Fruit fly (Drosophila melanogaster) whole organism, embryonic: Measurements from ENCODE around the gene Neurochondrin.

ENCODE experiments used
- Atf3 ChIP-seq: fragments of 200-800 bp; sonication (Bioruptor generic); optimal IDR thresholded peaks from 3 replicates; lab custom pipeline; 2016; ENCODE audit warnings: missing biosample characterization, missing genetic modification characterization
- CG10147 ChIP-seq: fragments of 200-800 bp; sonication (Bioruptor generic); optimal IDR thresholded peaks from 2 replicates; lab custom pipeline; 2019; ENCODE audit warnings: missing biosample characterization, mild to moderate bottlenecking, missing genetic modification characterization, moderate library complexity
- CG10267 ChIP-seq: fragments of 200-800 bp; sonication (Bioruptor generic); optimal IDR thresholded peaks from 2 replicates; lab custom pipeline; 2018; ENCODE audit warnings: missing biosample characterization, mild to moderate bottlenecking, missing genetic modification characterization, moderate library complexity
- CG10462 ChIP-seq: fragments of 200-800 bp; sonication (Bioruptor generic); optimal IDR thresholded peaks from 2 replicates; lab custom pipeline; 2016; ENCODE audit warnings: missing biosample characterization, missing genetic modification characterization
- CG13424 ChIP-seq: fragments of 200-800 bp; sonication (Bioruptor generic); optimal IDR thresholded peaks from 2 replicates; lab custom pipeline; 2019; ENCODE audit warnings: missing biosample characterization, mild to moderate bottlenecking, missing genetic modification characterization, moderate library complexity
- CG14965 ChIP-seq: fragments of 200-800 bp; sonication (Bioruptor generic); optimal IDR thresholded peaks from 2 replicates; lab custom pipeline; 2016; ENCODE audit warnings: missing biosample characterization, missing genetic modification characterization, borderline replicate concordance
- CG17912 ChIP-seq: fragments of 200-800 bp; sonication (Bioruptor generic); optimal IDR thresholded peaks from 2 replicates; lab custom pipeline; 2018; ENCODE audit warnings: missing biosample characterization, mild to moderate bottlenecking, missing genetic modification characterization
- CG1792 ChIP-seq: fragments of 200-800 bp; sonication (Bioruptor generic); optimal IDR thresholded peaks from 2 replicates; lab custom pipeline; 2016; ENCODE audit warnings: missing biosample characterization, missing genetic modification characterization
- CG30431 ChIP-seq: fragments of 200-800 bp; sonication (Bioruptor generic); optimal IDR thresholded peaks from 2 replicates; lab custom pipeline; 2017; ENCODE audit warnings: missing biosample characterization, missing genetic modification characterization
- CG3065 ChIP-seq: fragments of 200-800 bp; sonication (Bioruptor generic); optimal IDR thresholded peaks from 2 replicates; lab custom pipeline; 2016; ENCODE audit warnings: missing biosample characterization, missing genetic modification characterization
- CG34422 ChIP-seq: fragments of 200-800 bp; sonication (Bioruptor generic); IDR thresholded peaks from 3 replicates; pipeline ENCODE4 v1.3.6; 2022; ENCODE audit warnings: missing biosample characterization, missing genetic modification characterization
- CG6654 ChIP-seq: fragments of 200-800 bp; sonication (Bioruptor generic); optimal IDR thresholded peaks from 2 replicates; lab custom pipeline; 2017; ENCODE audit warnings: missing biosample characterization, mild to moderate bottlenecking, missing genetic modification characterization
- CG7556 ChIP-seq: fragments of 200-800 bp; sonication (Bioruptor generic); optimal IDR thresholded peaks from 2 replicates; lab custom pipeline; 2017; ENCODE audit warnings: missing biosample characterization, mild to moderate bottlenecking, missing genetic modification characterization
- CoRest ChIP-seq: fragments of 200-800 bp; sonication (Bioruptor generic); optimal IDR thresholded peaks from 3 replicates; lab custom pipeline; 2018; ENCODE audit warnings: missing biosample characterization, mild to moderate bottlenecking, missing genetic modification characterization, moderate library complexity
- CrebB ChIP-seq: fragments of 200-800 bp; sonication (Bioruptor generic); optimal IDR thresholded peaks from 3 replicates; lab custom pipeline; 2018; ENCODE audit warnings: missing biosample characterization, mild to moderate bottlenecking, missing genetic modification characterization
- Dfd ChIP-seq, 2 experiments: fragments of >200 bp; optimal IDR thresholded peaks; 2 replicates each; lab custom pipeline; 2017; ENCODE audit warnings: missing biosample characterization in 2 of 2, missing genetic modification characterization in 2 of 2
- Doc3 ChIP-seq: fragments of 200-800 bp; sonication (Bioruptor generic); IDR thresholded peaks from 3 replicates; pipeline ENCODE4 v1.3.6; 2022; ENCODE audit warnings: missing biosample characterization, missing genetic modification characterization; ENCODE audit not compliant: partially characterized antibody
- Ets97D ChIP-seq: fragments of 200-800 bp; sonication (Bioruptor generic); optimal IDR thresholded peaks from 3 replicates; lab custom pipeline; 2016; ENCODE audit warnings: missing biosample characterization, missing genetic modification characterization
- Hr3 ChIP-seq: fragments of 200-800 bp; sonication (Bioruptor generic); optimal IDR thresholded peaks from 3 replicates; lab custom pipeline; 2016; ENCODE audit warnings: missing biosample characterization, missing genetic modification characterization
- Max ChIP-seq: fragments of 200-800 bp; sonication (Bioruptor generic); optimal IDR thresholded peaks from 2 replicates; lab custom pipeline; 2016; ENCODE audit warnings: missing biosample characterization, mild to moderate bottlenecking, missing genetic modification characterization
- Nf-YC ChIP-seq: fragments of 200-800 bp; optimal IDR thresholded peaks from 3 replicates; lab custom pipeline; 2019; ENCODE audit warnings: missing biosample characterization, mild to moderate bottlenecking, missing genetic modification characterization, moderate library complexity
- Oaz ChIP-seq: fragments of 200-800 bp; sonication (Bioruptor generic); IDR thresholded peaks from 2 replicates; pipeline ENCODE4 v1.3.6; 2022; ENCODE audit warnings: missing biosample characterization, missing genetic modification characterization
- Pdp1 ChIP-seq, 2 experiments: fragments of 200-800 bp; sonication (Bioruptor generic); optimal IDR thresholded peaks; 3 replicates each; lab custom pipeline; 2016; ENCODE audit warnings: missing biosample characterization in 2 of 2, missing genetic modification characterization in 2 of 2, mild to moderate bottlenecking in 1 of 2, moderate library complexity in 1 of 2
- Ptx1 ChIP-seq: fragments of 200-800 bp; sonication (Bioruptor generic); IDR thresholded peaks from 2 replicates; pipeline ENCODE4 v1.3.6; 2022; ENCODE audit warnings: missing biosample characterization, missing genetic modification characterization
- Side ChIP-seq: fragments of 200-800 bp; sonication (Bioruptor generic); optimal IDR thresholded peaks from 2 replicates; lab custom pipeline; 2016; ENCODE audit warnings: missing biosample characterization, missing genetic modification characterization
- Sox102F ChIP-seq: fragments of 200-800 bp; sonication (Bioruptor generic); optimal IDR thresholded peaks from 2 replicates; lab custom pipeline; 2018; ENCODE audit warnings: missing biosample characterization, mild to moderate bottlenecking, missing genetic modification characterization, moderate library complexity
- Stat92E ChIP-seq, 3 experiments: fragments of >200 bp in 2 of 3; fragments of 200-800 bp in 1 of 3; sonication (Bioruptor generic) in 1 of 3; optimal IDR thresholded peaks; 2 replicates each; lab custom pipeline; 2017 to 2019; ENCODE audit warnings: missing biosample characterization in 3 of 3, missing genetic modification characterization in 3 of 3, mild to moderate bottlenecking in 1 of 3, moderate library complexity in 1 of 3
- ab ChIP-seq: fragments of 200-800 bp; sonication (Bioruptor generic); optimal IDR thresholded peaks from 2 replicates; lab custom pipeline; 2016; ENCODE audit warnings: missing biosample characterization, missing genetic modification characterization
- amos ChIP-seq: fragments of 200-800 bp; sonication (Bioruptor generic); IDR thresholded peaks from 2 replicates; pipeline ENCODE4 v1.3.6; 2022; ENCODE audit warnings: missing biosample characterization, missing genetic modification characterization; ENCODE audit not compliant: partially characterized antibody
- bbx ChIP-seq: fragments of 200-800 bp; sonication (Bioruptor generic); IDR thresholded peaks from 2 replicates; pipeline ENCODE4 v1.3.6; 2022; ENCODE audit warnings: missing biosample characterization, missing genetic modification characterization; ENCODE audit not compliant: partially characterized antibody
- bigmax ChIP-seq: fragments of 200-800 bp; sonication (Bioruptor generic); optimal IDR thresholded peaks from 2 replicates; lab custom pipeline; 2018; ENCODE audit warnings: missing biosample characterization, mild to moderate bottlenecking, missing genetic modification characterization
- cg ChIP-seq: fragments of 200-800 bp; sonication (Bioruptor generic); optimal IDR thresholded peaks from 3 replicates; lab custom pipeline; 2019; ENCODE audit warnings: missing biosample characterization, mild to moderate bottlenecking, missing genetic modification characterization, moderate library complexity
- dan ChIP-seq: fragments of 200-800 bp; sonication (Bioruptor generic); IDR thresholded peaks from 2 replicates; pipeline ENCODE4 v1.3.6; 2022; ENCODE audit warnings: missing biosample characterization, missing genetic modification characterization
- fd102C ChIP-seq: fragments of 200-800 bp; sonication (Bioruptor generic); optimal IDR thresholded peaks from 2 replicates; lab custom pipeline; 2018; ENCODE audit warnings: missing biosample characterization, mild to moderate bottlenecking, missing genetic modification characterization, moderate library complexity
- gce ChIP-seq: fragments of 200-800 bp; sonication (Bioruptor generic); IDR thresholded peaks from 3 replicates; pipeline ENCODE4 v1.3.6; 2022; ENCODE audit warnings: missing biosample characterization, missing genetic modification characterization
- gcm ChIP-seq: fragments of 200-800 bp; sonication (Bioruptor generic); optimal IDR thresholded peaks from 2 replicates; lab custom pipeline; 2019; ENCODE audit warnings: missing biosample characterization, mild to moderate bottlenecking, missing genetic modification characterization, moderate library complexity
- gfzf ChIP-seq: fragments of 200-800 bp; sonication (Bioruptor generic); optimal IDR thresholded peaks from 2 replicates; lab custom pipeline; 2016; ENCODE audit warnings: missing biosample characterization, mild to moderate bottlenecking, missing genetic modification characterization, moderate library complexity
- gsb ChIP-seq: fragments of 200-800 bp; sonication (Bioruptor generic); IDR thresholded peaks from 2 replicates; pipeline ENCODE4 v1.3.6; 2022; ENCODE audit warnings: missing biosample characterization, missing genetic modification characterization
- hbn ChIP-seq: fragments of 200-800 bp; sonication (Bioruptor generic); IDR thresholded peaks from 2 replicates; pipeline ENCODE4 v1.3.6; 2022; ENCODE audit warnings: missing biosample characterization, missing genetic modification characterization; ENCODE audit not compliant: partially characterized antibody
- knrl ChIP-seq: fragments of 200-800 bp; sonication (Bioruptor generic); IDR thresholded peaks from 3 replicates; pipeline ENCODE4 v1.3.6; 2022; ENCODE audit warnings: missing biosample characterization, missing genetic modification characterization; ENCODE audit not compliant: partially characterized antibody
- lbe ChIP-seq: fragments of 200-800 bp; sonication (Bioruptor generic); optimal IDR thresholded peaks from 2 replicates; lab custom pipeline; 2016; ENCODE audit warnings: missing biosample characterization, mild to moderate bottlenecking, missing genetic modification characterization
- pzg ChIP-seq: fragments of 200-800 bp; sonication (Bioruptor generic); optimal IDR thresholded peaks from 3 replicates; lab custom pipeline; 2018; ENCODE audit warnings: missing biosample characterization, mild to moderate bottlenecking, missing genetic modification characterization, moderate library complexity
- ro ChIP-seq: fragments of 200-800 bp; sonication (Bioruptor generic); IDR thresholded peaks from 2 replicates; pipeline ENCODE4 v1.3.6; 2022; ENCODE audit warnings: missing biosample characterization, missing genetic modification characterization
- shn ChIP-seq: fragments of 200-800 bp; sonication (Bioruptor generic); optimal IDR thresholded peaks from 3 replicates; lab custom pipeline; 2016; ENCODE audit warnings: missing biosample characterization, missing genetic modification characterization
- sima ChIP-seq: fragments of 200-800 bp; sonication (Bioruptor generic); optimal IDR thresholded peaks from 2 replicates; lab custom pipeline; 2016; ENCODE audit warnings: missing biosample characterization, missing genetic modification characterization
- ssp ChIP-seq: fragments of 200-800 bp; sonication (Bioruptor generic); IDR thresholded peaks from 2 replicates; pipeline ENCODE4 v1.3.6; 2022; ENCODE audit warnings: missing biosample characterization, missing genetic modification characterization
- tgo ChIP-seq: fragments of 200-800 bp; sonication (Bioruptor generic); IDR thresholded peaks from 3 replicates; pipeline ENCODE4 v1.3.6; 2022; ENCODE audit warnings: missing biosample characterization, missing genetic modification characterization
- trem ChIP-seq: fragments of 200-800 bp; optimal IDR thresholded peaks from 3 replicates; lab custom pipeline; 2019; ENCODE audit warnings: missing biosample characterization, mild to moderate bottlenecking, missing genetic modification characterization, moderate library complexity
- yki ChIP-seq: fragments of >200 bp; optimal IDR thresholded peaks from 3 replicates; lab custom pipeline; 2018

Gene Neurochondrin

dm6 chr3R:6423984-6424602 is 44.1 kb upstream of the Neurochondrin start (continued):
- TF ChIP-seq ssp (GFP tag; lab: Robert Waterston, UW) (peak; percentile 77), ro (GFP tag; lab: Robert Waterston, UW) (peak; percentile 73; the same call in 1 of the 2 replicates), Doc3 (no peak), Oaz (GFP tag; lab: Robert Waterston, UW) (peak; percentile 73), CG3065 (GFP tag; lab: Kevin White, UChicago) (peak; percentile 63), CG34422 (GFP tag; lab: Robert Waterston, UW) (peak; percentile 86), CoRest (peak; percentile 91), trem (tag; lab: Kevin White, UChicago) (peak; percentile 83), lbe (peak; percentile 97), amos (GFP tag; lab: Robert Waterston, UW) (no peak), Atf3 (GFP tag; lab: Kevin White, UChicago) (peak; percentile 86), Stat92E (GFP tag; optimal IDR thresholded peaks at IDR 0.05; lab: Kevin White, UChicago) (peak in 1 of 3 experiments; percentile 87), CG1792 (GFP tag; lab: Kevin White, UChicago) (peak; percentile 86), dan (GFP tag; lab: Robert Waterston, UW) (peak; percentile 82), Hr3 (peak; percentile 84), ab (peak; percentile 82), knrl (no peak), CG13424 (tag; lab: Kevin White, UChicago) (peak; percentile 92), CG30431 (GFP tag; lab: Kevin White, UChicago) (peak; percentile 92), Sox102F (GFP tag; lab: Kevin White, UChicago) (peak; percentile 93), hbn (GFP tag; lab: Robert Waterston, UW) (no peak), cg (GFP tag; lab: Kevin White, UChicago) (peak; percentile 76), Ets97D (GFP tag; lab: Kevin White, UChicago) (peak; percentile 72), Dfd (GFP tag; optimal IDR thresholded peaks at IDR 0.05; lab: Kevin White, UChicago) (no peak), Ptx1 (peak; percentile 93), yki (lab: Kevin White, UChicago) (no peak), pzg (peak; percentile 16), gsb (GFP tag; lab: Robert Waterston, UW) (peak; percentile 73), sima (peak; percentile 45), CrebB (peak; percentile 91), Nf-YC (tag; lab: Kevin White, UChicago) (peak; percentile 90), Max (peak; percentile 85), gfzf (GFP tag; lab: Kevin White, UChicago) (no peak), CG10267 (peak; percentile 87), CG6654 (peak; percentile 63), shn (GFP tag; lab: Kevin White, UChicago) (peak; percentile 85), bbx (GFP tag; lab: Robert Waterston, UW) (no peak), CG10147 (GFP tag; lab: Kevin White, UChicago) (peak; percentile 89), CG17912 (GFP tag; lab: Kevin White, UChicago) (no peak), CG10462 (GFP tag; lab: Kevin White, UChicago) (peak; percentile 90), gcm (GFP tag; lab: Kevin White, UChicago) (peak; percentile 90), bigmax (GFP tag; lab: Kevin White, UChicago) (peak; percentile 24), tgo (GFP tag; lab: Robert Waterston, UW) (peak; percentile 89), fd102C (peak; percentile 69), gce (GFP tag; lab: Robert Waterston, UW) (peak; percentile 91), CG14965 (GFP tag; lab: Kevin White, UChicago) (peak; percentile 66), Pdp1 (GFP tag; optimal IDR thresholded peaks at IDR 0.05; lab: Kevin White, UChicago) (peak; percentile 89 to 95), Side (GFP tag; lab: Kevin White, UChicago) (peak; percentile 95), CG7556 (GFP tag; lab: Kevin White, UChicago) (peak; percentile 94)
